Fruit fly (Drosophila melanogaster) whole organism, embryonic: Measurements from ENCODE around the gene RpS7.

Experiments used
- Bteb2 ChIP-seq: fragments of 200-800 bp; sonication (Bioruptor generic); optimal IDR thresholded peaks from 2 replicates; lab custom pipeline; 2016; ENCODE audit warnings: missing biosample characterization, missing genetic modification characterization
- CG10267 ChIP-seq: fragments of 200-800 bp; sonication (Bioruptor generic); optimal IDR thresholded peaks from 2 replicates; lab custom pipeline; 2018; ENCODE audit warnings: missing biosample characterization, mild to moderate bottlenecking, missing genetic modification characterization, moderate library complexity
- CG11247 ChIP-seq: fragments of 200-800 bp; sonication (Bioruptor generic); IDR thresholded peaks from 2 replicates; pipeline ENCODE4 v1.3.6; 2022; ENCODE audit warnings: missing biosample characterization, missing genetic modification characterization
- CG11504 ChIP-seq: fragments of 200-800 bp; sonication (Bioruptor generic); optimal IDR thresholded peaks from 3 replicates; lab custom pipeline; 2019; ENCODE audit warnings: missing biosample characterization, mild to moderate bottlenecking, missing genetic modification characterization, moderate library complexity
- CG12391 ChIP-seq: fragments of 200-800 bp; sonication (Bioruptor generic); optimal IDR thresholded peaks from 3 replicates; lab custom pipeline; 2018; ENCODE audit warnings: missing biosample characterization, mild to moderate bottlenecking, missing genetic modification characterization, moderate library complexity
- CG12769 ChIP-seq: fragments of 200-800 bp; sonication (Bioruptor generic); optimal IDR thresholded peaks from 2 replicates; lab custom pipeline; 2019; ENCODE audit warnings: missing biosample characterization, mild to moderate bottlenecking, missing genetic modification characterization, moderate library complexity
- CG12942 ChIP-seq: fragments of 200-800 bp; sonication (Bioruptor generic); optimal IDR thresholded peaks from 3 replicates; lab custom pipeline; 2016; ENCODE audit warnings: missing biosample characterization, missing genetic modification characterization
- CG14667 ChIP-seq: fragments of 200-800 bp; sonication (Bioruptor generic); IDR thresholded peaks from 2 replicates; pipeline ENCODE4 v1.3.6; 2022; ENCODE audit warnings: missing biosample characterization, missing genetic modification characterization
- CG1529 ChIP-seq: fragments of 200-800 bp; sonication (Bioruptor generic); optimal IDR thresholded peaks from 3 replicates; lab custom pipeline; 2018; ENCODE audit warnings: missing biosample characterization, missing genetic modification characterization
- CG15696 ChIP-seq: fragments of 200-800 bp; sonication (Bioruptor generic); optimal IDR thresholded peaks from 2 replicates; lab custom pipeline; 2019; ENCODE audit warnings: missing biosample characterization, mild to moderate bottlenecking, missing genetic modification characterization, moderate library complexity
- CG18262 ChIP-seq: fragments of 200-800 bp; optimal IDR thresholded peaks from 3 replicates; lab custom pipeline; 2019; ENCODE audit warnings: missing biosample characterization, mild to moderate bottlenecking, missing genetic modification characterization, moderate library complexity
- CG30020 ChIP-seq: fragments of 200-800 bp; optimal IDR thresholded peaks from 2 replicates; lab custom pipeline; 2019; ENCODE audit warnings: missing biosample characterization, mild to moderate bottlenecking, missing genetic modification characterization, moderate library complexity
- CG30403 ChIP-seq: fragments of 200-800 bp; sonication (Bioruptor generic); optimal IDR thresholded peaks from 3 replicates; lab custom pipeline; 2016; ENCODE audit warnings: missing biosample characterization, missing genetic modification characterization
- CG31365 ChIP-seq: fragments of 200-800 bp; sonication (Bioruptor generic); optimal IDR thresholded peaks from 2 replicates; lab custom pipeline; 2018; ENCODE audit warnings: missing biosample characterization, mild to moderate bottlenecking, missing genetic modification characterization
- CG32532 ChIP-seq: fragments of 200-800 bp; sonication (Bioruptor generic); IDR thresholded peaks from 2 replicates; pipeline ENCODE4 v1.3.6; 2022; ENCODE audit warnings: missing biosample characterization, missing genetic modification characterization
- CG34224 ChIP-seq: fragments of 200-800 bp; sonication (Bioruptor generic); IDR thresholded peaks from 3 replicates; pipeline ENCODE4 v1.3.6; 2022; ENCODE audit warnings: missing biosample characterization, missing genetic modification characterization; ENCODE audit not compliant: partially characterized antibody
- CG3847 ChIP-seq: fragments of 200-800 bp; sonication (Bioruptor generic); IDR thresholded peaks from 2 replicates; pipeline ENCODE4 v1.3.6; 2022; ENCODE audit warnings: missing biosample characterization, missing genetic modification characterization
- CG4617 ChIP-seq: fragments of 200-800 bp; sonication (Bioruptor generic); optimal IDR thresholded peaks from 3 replicates; lab custom pipeline; 2016; ENCODE audit warnings: missing biosample characterization, missing genetic modification characterization, borderline replicate concordance
- CG4820 ChIP-seq: fragments of 200-800 bp; sonication (Bioruptor generic); optimal IDR thresholded peaks from 3 replicates; lab custom pipeline; 2016; ENCODE audit warnings: missing biosample characterization, missing genetic modification characterization
- CG6654 ChIP-seq: fragments of 200-800 bp; sonication (Bioruptor generic); optimal IDR thresholded peaks from 2 replicates; lab custom pipeline; 2017; ENCODE audit warnings: missing biosample characterization, mild to moderate bottlenecking, missing genetic modification characterization
- CG7357 ChIP-seq: fragments of 200-800 bp; sonication (Bioruptor generic); IDR thresholded peaks from 3 replicates; pipeline ENCODE4 v1.3.6; 2022; ENCODE audit warnings: missing biosample characterization, missing genetic modification characterization
- CG7745 ChIP-seq: fragments of 200-800 bp; sonication (Bioruptor generic); optimal IDR thresholded peaks from 2 replicates; lab custom pipeline; 2018; ENCODE audit warnings: missing biosample characterization, mild to moderate bottlenecking, missing genetic modification characterization, moderate library complexity
- CG8944 ChIP-seq: fragments of 200-800 bp; sonication (Bioruptor generic); optimal IDR thresholded peaks from 3 replicates; lab custom pipeline; 2016; ENCODE audit warnings: missing biosample characterization, missing genetic modification characterization
- CG9876 ChIP-seq: fragments of 200-800 bp; sonication (Bioruptor generic); optimal IDR thresholded peaks from 2 replicates; lab custom pipeline; 2016; ENCODE audit warnings: missing biosample characterization, missing genetic modification characterization
- Dfd ChIP-seq, 2 experiments: fragments of >200 bp; optimal IDR thresholded peaks; 2 replicates each; lab custom pipeline; 2017; ENCODE audit warnings: missing biosample characterization in 2 of 2, missing genetic modification characterization in 2 of 2
- Dip3 ChIP-seq: fragments of 200-800 bp; sonication (Bioruptor generic); optimal IDR thresholded peaks from 3 replicates; lab custom pipeline; 2016; ENCODE audit warnings: missing biosample characterization, missing genetic modification characterization
- Elba2 ChIP-seq: fragments of 200-800 bp; sonication (Bioruptor generic); optimal IDR thresholded peaks from 3 replicates; lab custom pipeline; 2016; ENCODE audit warnings: missing biosample characterization, missing genetic modification characterization
- Fer2 ChIP-seq: fragments of 200-800 bp; sonication (Bioruptor generic); optimal IDR thresholded peaks from 2 replicates; lab custom pipeline; 2018; ENCODE audit warnings: missing biosample characterization, mild to moderate bottlenecking, missing genetic modification characterization, moderate library complexity
- H2.0 ChIP-seq: fragments of 200-800 bp; sonication (Bioruptor generic); IDR thresholded peaks from 2 replicates; pipeline ENCODE4 v1.3.6; 2022; ENCODE audit warnings: missing biosample characterization, missing genetic modification characterization
- HmgZ ChIP-seq: fragments of 200-800 bp; sonication (Bioruptor generic); optimal IDR thresholded peaks from 2 replicates; lab custom pipeline; 2018; ENCODE audit warnings: missing biosample characterization, mild to moderate bottlenecking, missing genetic modification characterization
- Hmx ChIP-seq: fragments of 200-800 bp; sonication (Bioruptor generic); optimal IDR thresholded peaks from 2 replicates; lab custom pipeline; 2016; ENCODE audit warnings: missing biosample characterization, missing genetic modification characterization
- Lhr ChIP-seq: fragments of 200-800 bp; sonication (Bioruptor generic); optimal IDR thresholded peaks from 3 replicates; lab custom pipeline; 2017; ENCODE audit warnings: mild to moderate bottlenecking, missing biosample characterization, missing genetic modification reagents, missing genetic modification characterization
- MBD-R2 ChIP-seq: fragments of 200-800 bp; sonication (Bioruptor generic); IDR thresholded peaks from 2 replicates; pipeline ENCODE4 v1.3.6; 2022; ENCODE audit warnings: missing biosample characterization, missing genetic modification characterization
- Med ChIP-seq: fragments of 200-800 bp; sonication (Bioruptor generic); peaks from one replicate; lab custom pipeline; 2016; ENCODE audit warnings: missing biosample characterization, missing genetic modification characterization, mild to moderate bottlenecking, inconsistent platforms, moderate library complexity
- YL-1 ChIP-seq: fragments of 200-800 bp; sonication (Bioruptor generic); optimal IDR thresholded peaks from 3 replicates; lab custom pipeline; 2017; ENCODE audit warnings: missing biosample characterization, mild to moderate bottlenecking, missing genetic modification characterization
- ase ChIP-seq: fragments of 200-800 bp; sonication (Bioruptor generic); IDR thresholded peaks from 3 replicates; pipeline ENCODE4 v1.3.6; 2022; ENCODE audit warnings: missing biosample characterization, missing genetic modification characterization
- bigmax ChIP-seq: fragments of 200-800 bp; sonication (Bioruptor generic); optimal IDR thresholded peaks from 2 replicates; lab custom pipeline; 2018; ENCODE audit warnings: missing biosample characterization, mild to moderate bottlenecking, missing genetic modification characterization
- br ChIP-seq: fragments of >200 bp; optimal IDR thresholded peaks from 2 replicates; lab custom pipeline; 2017
- chinmo ChIP-seq: fragments of 200-800 bp; sonication (Bioruptor generic); IDR thresholded peaks from 4 replicates; pipeline ENCODE4 v1.3.6; 2022; ENCODE audit warnings: missing biosample characterization, missing genetic modification characterization; ENCODE audit not compliant: partially characterized antibody
- crp ChIP-seq, 2 experiments: fragments of 200-800 bp; sonication (Bioruptor generic); optimal IDR thresholded peaks; 2 replicates in 1 of 2; 3 replicates in 1 of 2; lab custom pipeline; 2017; ENCODE audit warnings: missing biosample characterization in 2 of 2, missing genetic modification characterization in 2 of 2, mild to moderate bottlenecking in 1 of 2, moderate library complexity in 1 of 2
- emc ChIP-seq: fragments of 200-800 bp; sonication (Bioruptor generic); optimal IDR thresholded peaks from 2 replicates; lab custom pipeline; 2016; ENCODE audit warnings: missing biosample characterization, missing genetic modification characterization
- gro ChIP-seq: fragments of 200-800 bp; sonication (Bioruptor generic); optimal IDR thresholded peaks from 2 replicates; lab custom pipeline; 2016; ENCODE audit warnings: missing biosample characterization, missing genetic modification characterization
- hkb ChIP-seq, 2 experiments: fragments of 200-800 bp in 1 of 2; fragments of >200 bp in 1 of 2; sonication (Bioruptor generic) in 1 of 2; IDR thresholded peaks in 1 of 2; optimal IDR thresholded peaks in 1 of 2; 2 replicates each; pipeline versions ENCODE4 v1.3.6 to Lab custom; 2017 to 2022; ENCODE audit warnings: missing biosample characterization in 1 of 2, missing genetic modification characterization in 1 of 2
- maf-S ChIP-seq: fragments of 200-800 bp; sonication (Bioruptor generic); optimal IDR thresholded peaks from 2 replicates; lab custom pipeline; 2016; ENCODE audit warnings: missing biosample characterization, missing genetic modification characterization
- nmo ChIP-seq: fragments of 200-800 bp; sonication (Bioruptor generic); optimal IDR thresholded peaks from 2 replicates; lab custom pipeline; 2018; ENCODE audit warnings: missing biosample characterization, mild to moderate bottlenecking, missing genetic modification characterization, moderate library complexity
- odd ChIP-seq: fragments of 200-800 bp; sonication (Bioruptor generic); optimal IDR thresholded peaks from 2 replicates; lab custom pipeline; 2017; ENCODE audit warnings: missing biosample characterization, mild to moderate bottlenecking, missing genetic modification characterization
- pita ChIP-seq: fragments of 200-800 bp; sonication (Bioruptor generic); optimal IDR thresholded peaks from 2 replicates; lab custom pipeline; 2017; ENCODE audit warnings: missing biosample characterization, mild to moderate bottlenecking, missing genetic modification characterization
- pnt ChIP-seq: fragments of 200-800 bp; sonication (Bioruptor generic); optimal IDR thresholded peaks from 3 replicates; lab custom pipeline; 2016; ENCODE audit warnings: missing biosample characterization, missing genetic modification characterization
- psq ChIP-seq: fragments of 200-800 bp; sonication (Bioruptor generic); optimal IDR thresholded peaks from 2 replicates; lab custom pipeline; 2017; ENCODE audit warnings: missing biosample characterization, missing genetic modification characterization
- sd ChIP-seq: fragments of 200-800 bp; sonication (Bioruptor generic); optimal IDR thresholded peaks from 3 replicates; lab custom pipeline; 2018; ENCODE audit warnings: missing biosample characterization, mild to moderate bottlenecking, missing genetic modification characterization, moderate library complexity
- sim ChIP-seq: fragments of 200-800 bp; sonication (Bioruptor generic); IDR thresholded peaks from 2 replicates; pipeline ENCODE4 v1.3.6; 2022; ENCODE audit warnings: missing biosample characterization, missing genetic modification characterization
- wdn ChIP-seq: fragments of 200-800 bp; sonication (Bioruptor generic); IDR thresholded peaks from 2 replicates; pipeline ENCODE4 v1.3.6; 2022; ENCODE audit warnings: missing biosample characterization, missing genetic modification characterization

RpS7 gene

DNA sequence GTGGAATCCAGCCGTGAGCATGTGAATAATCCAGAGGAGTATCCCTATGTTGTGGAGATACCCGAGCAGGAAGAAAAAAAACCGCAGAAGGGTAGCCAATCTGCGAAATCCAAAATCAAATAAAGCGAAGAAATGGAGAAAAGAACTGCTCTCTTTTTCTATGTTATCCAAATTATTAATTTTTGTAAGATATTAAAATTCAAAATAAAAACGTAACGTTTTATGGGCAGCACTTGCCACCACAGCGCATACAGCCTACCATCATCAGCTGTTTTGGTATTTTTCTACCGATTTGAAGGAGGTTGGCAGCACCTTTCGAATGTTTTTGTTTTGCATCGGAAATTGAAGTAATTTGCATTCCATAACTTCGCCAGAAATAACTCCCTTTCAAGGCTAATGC is 28.9 kb downstream of the RpS7 start, which contains the start of gene Bet5 (continued):
- TF ChIP-seq CG30020 (tag; lab: Kevin White, UChicago) (no peak), CG12769 (tag; lab: Kevin White, UChicago) (no peak), CG18262 (tag; lab: Kevin White, UChicago) (no peak), YL-1 (GFP tag; lab: Kevin White, UChicago) (no peak), Med (peak; percentile 12), CG4617 (GFP tag; lab: Kevin White, UChicago) (peak; percentile 15), MBD-R2 (GFP tag; lab: Robert Waterston, UW) (peak; percentile 88), br (lab: Kevin White, UChicago) (no peak), ase (GFP tag; lab: Robert Waterston, UW) (no peak), CG31365 (no peak), psq (no peak), Dfd (GFP tag; optimal IDR thresholded peaks at IDR 0.05; lab: Kevin White, UChicago) (no peak), Bteb2 (GFP tag; lab: Kevin White, UChicago) (no peak), gro (GFP tag; lab: Kevin White, UChicago) (no peak), maf-S (GFP tag; lab: Kevin White, UChicago) (no peak), pnt (GFP tag; lab: Kevin White, UChicago) (no peak), crp (GFP tag; optimal IDR thresholded peaks at IDR 0.05; lab: Kevin White, UChicago) (peak; percentile 91 to 95), Fer2 (tag; lab: Kevin White, UChicago) (no peak), pita (no peak), CG4820 (GFP tag; lab: Kevin White, UChicago) (no peak), Dip3 (no peak), CG7745 (tag; lab: Kevin White, UChicago) (no peak), CG3847 (GFP tag; lab: Robert Waterston, UW) (peak; percentile 12; the same call in 1 of the 2 replicates), hkb (optimal IDR thresholded peaks at IDR 0.05; lab: Kevin White, UChicago) (peak; percentile 7), hkb (GFP tag; IDR thresholded peaks at IDR 0.05; lab: Robert Waterston, UW) (no peak), CG30403 (GFP tag; lab: Kevin White, UChicago) (no peak), CG9876 (GFP tag; lab: Kevin White, UChicago) (no peak), CG12942 (GFP tag; lab: Kevin White, UChicago) (no peak), CG8944 (no peak), HmgZ (tag; lab: Kevin White, UChicago) (peak; percentile 13), odd (no peak), CG6654 (no peak), bigmax (GFP tag; lab: Kevin White, UChicago) (no peak), nmo (peak; percentile 13), Elba2 (GFP tag; lab: Kevin White, UChicago) (no peak), CG11504 (tag; lab: Kevin White, UChicago) (no peak), CG34224 (GFP tag; lab: Robert Waterston, UW) (0 out of 3 replicates have a peak, but pooled peaks have one; percentile 21), Lhr (GFP tag; lab: Kevin White, UChicago) (no peak), CG15696 (tag; lab: Kevin White, UChicago) (no peak), CG1529 (no peak), CG10267 (no peak), CG32532 (GFP tag; lab: Robert Waterston, UW) (no peak), CG11247 (GFP tag; lab: Robert Waterston, UW) (no peak), CG12391 (no peak), emc (no peak), wdn (no peak), sd (tag; lab: Kevin White, UChicago) (peak; percentile 33), CG14667 (no peak), H2.0 (GFP tag; lab: Robert Waterston, UW) (no peak), sim (GFP tag; lab: Robert Waterston, UW) (no peak), Hmx (GFP tag; lab: Kevin White, UChicago) (no peak), CG7357 (no peak), chinmo (no peak)
